Worm (Caenorhabditis elegans): ENCODE measurements around the gene C52B11.5.

The C52B11.5 gene

ce11 chrX:1309446-1309845 is 36.9 kb downstream of the C52B11.5 start:
- TF ChIP-seq cog-1 (tag; optimal IDR thresholded peaks at IDR 0.05) (no peak), ztf-23 (GFP tag; IDR thresholded peaks at IDR 0.05) (no peak), flt-1 (GFP tag; IDR thresholded peaks at IDR 0.05) (no peak), ztf-29 (GFP tag; IDR thresholded peaks at IDR 0.05) (no peak), T22C8.4 (GFP tag; IDR thresholded peaks at IDR 0.05) (no peak), klf-2 (GFP tag; conservative IDR thresholded peaks at IDR 0.05) (no peak), tab-1 (GFP tag; IDR thresholded peaks at IDR 0.05) (no peak), med-1 (GFP tag; optimal IDR thresholded peaks at IDR 0.05; ENCODE audit: insufficient read depth) (no peak), ref-1 (GFP tag; conservative IDR thresholded peaks at IDR 0.05) (no peak)

DNA sequence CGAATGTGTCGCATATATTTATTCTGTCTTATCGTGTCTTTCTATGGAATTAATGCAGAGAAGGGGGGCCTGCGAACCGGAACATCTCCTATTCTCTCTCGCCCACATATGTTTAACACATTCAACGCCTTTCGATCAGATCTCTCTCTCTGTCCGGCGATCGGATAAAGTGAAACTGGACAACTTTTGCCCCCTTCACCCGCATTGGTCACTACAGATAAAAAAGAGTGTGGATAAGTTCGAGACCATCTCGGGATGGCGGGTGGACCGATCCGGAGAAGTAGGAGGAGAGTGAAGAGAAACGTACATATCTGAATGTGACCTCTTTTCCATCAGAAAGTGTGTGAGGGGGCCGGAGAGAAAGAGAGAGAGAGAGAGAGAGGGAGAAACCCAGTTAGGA is 38.5 kb downstream of the C52B11.5 start, which contains the start of gene H42K12.3:
H42K12.3 (plus strand) TSS at position 308 of the 400 bp plus-strand sequence.
- TF ChIP-seq T22C8.4 (GFP tag; IDR thresholded peaks at IDR 0.05), result no peak
- no peak for TF ChIP-seq med-1 (GFP tag; optimal IDR thresholded peaks at IDR 0.05; ENCODE audit: insufficient read depth)
- TF ChIP-seq ref-1 (GFP tag; conservative IDR thresholded peaks at IDR 0.05), result no peak
- TF ChIP-seq ztf-29 (GFP tag; IDR thresholded peaks at IDR 0.05), result no peak
- no peak for TF ChIP-seq flt-1 (GFP tag; IDR thresholded peaks at IDR 0.05)
- no peak for TF ChIP-seq tab-1 (GFP tag; IDR thresholded peaks at IDR 0.05)
- no peak for TF ChIP-seq ztf-23 (GFP tag; IDR thresholded peaks at IDR 0.05)
- no peak for TF ChIP-seq klf-2 (GFP tag; conservative IDR thresholded peaks at IDR 0.05)
- no peak for TF ChIP-seq cog-1 (tag; optimal IDR thresholded peaks at IDR 0.05)

DNA sequence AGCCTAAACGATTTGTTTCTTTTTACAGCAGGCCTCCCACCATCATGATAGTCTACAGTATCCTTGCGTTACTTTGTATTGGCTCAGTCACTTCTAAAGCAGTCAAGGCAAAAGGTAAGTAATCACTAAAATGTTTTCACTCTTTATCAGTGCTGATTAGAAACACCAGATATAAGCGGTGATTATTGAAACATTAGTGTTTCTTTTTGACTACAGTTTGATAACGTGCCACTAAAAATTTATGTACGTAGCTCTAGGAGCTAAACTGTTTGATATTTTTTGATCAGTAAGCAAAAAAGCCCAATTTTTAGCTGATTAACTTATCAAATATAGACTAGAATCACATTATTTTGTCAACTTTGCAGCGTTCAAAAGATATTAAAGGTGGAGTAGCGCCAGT is 39.0 kb downstream of the C52B11.5 start:
- no peak for TF ChIP-seq ztf-29 (GFP tag; IDR thresholded peaks at IDR 0.05)
- no peak for TF ChIP-seq cog-1 (tag; optimal IDR thresholded peaks at IDR 0.05)
- no peak for TF ChIP-seq ztf-23 (GFP tag; IDR thresholded peaks at IDR 0.05)
- TF ChIP-seq flt-1 (GFP tag; IDR thresholded peaks at IDR 0.05), result no peak
- TF ChIP-seq ref-1 (GFP tag; conservative IDR thresholded peaks at IDR 0.05), result no peak
- TF ChIP-seq med-1 (GFP tag; optimal IDR thresholded peaks at IDR 0.05; ENCODE audit: insufficient read depth), result no peak
- no peak for TF ChIP-seq T22C8.4 (GFP tag; IDR thresholded peaks at IDR 0.05)
- TF ChIP-seq klf-2 (GFP tag; conservative IDR thresholded peaks at IDR 0.05), result no peak
- no peak for TF ChIP-seq tab-1 (GFP tag; IDR thresholded peaks at IDR 0.05)

ce11 chrX:1319708-1320107 is 47.1 kb downstream of the C52B11.5 start:
- TF ChIP-seq ztf-23 (GFP tag; IDR thresholded peaks at IDR 0.05), result no peak
- no peak for TF ChIP-seq ref-1 (GFP tag; conservative IDR thresholded peaks at IDR 0.05)
- peak; percentile 73 for TF ChIP-seq cog-1 (tag; optimal IDR thresholded peaks at IDR 0.05)
- TF ChIP-seq flt-1 (GFP tag; IDR thresholded peaks at IDR 0.05), result peak; percentile 68; the same call in 1 of the 2 replicates

ce11 chrX:1321044-1321443 is 48.5 kb downstream of the C52B11.5 start, which contains the start of gene pdk-1:
TSS of gene pdk-1 (plus strand) at chrX:1321344.
- TF ChIP-seq flt-1 (GFP tag; IDR thresholded peaks at IDR 0.05) (no peak), ztf-23 (GFP tag; IDR thresholded peaks at IDR 0.05) (no peak), ref-1 (GFP tag; conservative IDR thresholded peaks at IDR 0.05) (no peak), klf-2 (GFP tag; conservative IDR thresholded peaks at IDR 0.05) (no peak), med-1 (GFP tag; optimal IDR thresholded peaks at IDR 0.05; ENCODE audit: insufficient read depth) (no peak), cog-1 (tag; optimal IDR thresholded peaks at IDR 0.05) (no peak), T22C8.4 (GFP tag; IDR thresholded peaks at IDR 0.05) (no peak), ztf-29 (GFP tag; IDR thresholded peaks at IDR 0.05) (no peak), tab-1 (GFP tag; IDR thresholded peaks at IDR 0.05) (no peak)

DNA sequence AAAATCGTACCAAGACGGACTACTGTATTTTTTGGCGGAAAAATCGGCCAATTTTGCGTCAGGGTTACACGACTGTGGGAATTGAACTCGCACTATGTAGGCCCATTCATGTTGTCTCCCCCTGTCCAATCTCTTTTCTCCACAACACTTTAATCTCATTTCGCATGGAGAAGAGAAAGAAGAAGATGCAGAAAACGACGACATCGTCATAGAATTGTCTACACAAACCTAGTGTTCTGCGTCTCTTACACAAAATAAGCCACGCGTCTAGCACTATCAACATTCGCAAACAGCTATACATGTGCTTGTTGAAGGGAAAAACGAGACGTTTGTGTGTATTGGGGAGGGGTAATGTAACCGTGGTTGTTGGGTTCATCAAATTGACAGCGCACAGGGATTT is 50.4 kb downstream of the C52B11.5 start:
- TF ChIP-seq cog-1 (tag; optimal IDR thresholded peaks at IDR 0.05) (peak; percentile 9), med-1 (GFP tag; optimal IDR thresholded peaks at IDR 0.05; ENCODE audit: insufficient read depth) (no peak), flt-1 (GFP tag; IDR thresholded peaks at IDR 0.05) (0 out of 2 replicates have a peak, but pooled peaks have one; percentile 34)

All from whole organism, midembryonic.